Worm (Caenorhabditis elegans): ENCODE measurements around the gene F41C6.7.

The F41C6.7 gene

ce11 chrX:6840670-6841308 lies 44.3 kb downstream of the F41C6.7 start, which contains the start of the genes glr-6 and asg-2 (continued):
- TF ChIP-seq fkh-10 (GFP tag; optimal IDR thresholded peaks at IDR 0.05) (peak; percentile 79), F37D6.2 (tag; optimal IDR thresholded peaks at IDR 0.05) (peak; percentile 0), hlh-30 (tag; optimal IDR thresholded peaks at IDR 0.05; ENCODE audit: insufficient read depth) (peak; percentile 66)

ce11 chrX:6836065-6836527 lies 49.0 kb downstream of the F41C6.7 start, which contains the start of gene F41B4.3:
Gene F41B4.3 (minus strand): TSS chrX:6836115.
- TF ChIP-seq unc-62 (GFP tag; optimal IDR thresholded peaks at IDR 0.05 in 1 of 2) (peak in 1 of 2 experiments; percentile 73), unc-62 (tag; optimal IDR thresholded peaks at IDR 0.05) (no peak), hlh-11 (tag; optimal IDR thresholded peaks at IDR 0.05) (no peak), hlh-30 (tag; optimal IDR thresholded peaks at IDR 0.05; ENCODE audit: insufficient read depth) (peak; percentile 69), lin-1 (GFP tag; IDR thresholded peaks at IDR 0.05) (no peak), ceh-20 (GFP tag; IDR thresholded peaks at IDR 0.05) (no peak), tag-97 (GFP tag; IDR thresholded peaks at IDR 0.05) (no peak), nhr-102 (tag; optimal IDR thresholded peaks at IDR 0.05) (no peak), mdl-1 (tag; optimal IDR thresholded peaks at IDR 0.05) (peak in 1 of 2 experiments; percentile 31), nhr-77 (tag; optimal IDR thresholded peaks at IDR 0.05) (no peak)

ce11 chrX:6835166-6835565 lies 49.9 kb downstream of the F41C6.7 start, which contains the start of gene F41B4.2:
Gene F41B4.2 (minus strand): TSS chrX:6835266.
- TF ChIP-seq aha-1 (tag) (peak; percentile 57), ceh-20 (GFP tag; IDR thresholded peaks at IDR 0.05) (no peak)

All from whole organism, L4 larva.